Worm (Caenorhabditis elegans): ENCODE results near the gene otub-3.

Gene otub-3

DNA sequence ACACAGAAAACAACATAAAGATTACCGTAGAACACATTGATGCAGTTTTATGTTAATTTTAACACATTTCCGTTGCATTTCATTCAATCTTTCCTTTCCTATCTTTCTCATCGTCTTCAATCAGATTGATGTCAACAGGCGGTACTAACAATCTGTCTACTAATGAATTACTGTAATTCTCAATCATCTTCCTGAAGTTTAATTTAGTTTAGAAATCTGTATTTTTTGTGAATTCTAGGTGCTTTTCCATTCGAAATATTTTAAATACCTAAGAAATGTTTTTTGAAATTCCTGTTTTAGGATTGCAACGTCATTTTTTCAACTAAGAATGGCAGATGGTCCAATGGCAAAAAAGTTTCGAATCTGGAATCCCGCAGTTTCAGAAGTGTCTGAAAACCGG, 4.3 kb upstream of the otub-3 start, which contains the start of gene F21D5.9:
F21D5.9 (plus strand) TSS at position 301 of the 400 bp plus-strand sequence.
- TF ChIP-seq ets-5 (GFP tag; IDR thresholded peaks at IDR 0.05) (no peak), fkh-10 (GFP tag; optimal IDR thresholded peaks at IDR 0.05) (no peak), tlp-1 (tag; optimal IDR thresholded peaks at IDR 0.05) (no peak), nhr-85 (tag) (no peak), lir-3 (tag; optimal IDR thresholded peaks at IDR 0.05; ENCODE audit: poor library complexity) (no peak), rnt-1 (tag; optimal IDR thresholded peaks at IDR 0.05) (no peak), lin-35 (GFP tag; optimal IDR thresholded peaks at IDR 0.05) (no peak), unc-98 (GFP tag; IDR thresholded peaks at IDR 0.05) (no peak), lin-39 (tag; optimal IDR thresholded peaks at IDR 0.05) (no peak), vab-15 (tag; optimal IDR thresholded peaks at IDR 0.05) (no peak), nhr-84 (tag; optimal IDR thresholded peaks at IDR 0.05) (no peak), elt-2 (tag; optimal IDR thresholded peaks at IDR 0.05) (no peak), hpl-2 (GFP tag; optimal IDR thresholded peaks at IDR 0.05) (no peak), nhr-71 (tag; optimal IDR thresholded peaks at IDR 0.05) (no peak), elt-3 (tag; optimal IDR thresholded peaks at IDR 0.05) (no peak), efl-3 (GFP tag; optimal IDR thresholded peaks at IDR 0.05) (no peak), mep-1 (tag; optimal IDR thresholded peaks at IDR 0.05) (no peak)

DNA sequence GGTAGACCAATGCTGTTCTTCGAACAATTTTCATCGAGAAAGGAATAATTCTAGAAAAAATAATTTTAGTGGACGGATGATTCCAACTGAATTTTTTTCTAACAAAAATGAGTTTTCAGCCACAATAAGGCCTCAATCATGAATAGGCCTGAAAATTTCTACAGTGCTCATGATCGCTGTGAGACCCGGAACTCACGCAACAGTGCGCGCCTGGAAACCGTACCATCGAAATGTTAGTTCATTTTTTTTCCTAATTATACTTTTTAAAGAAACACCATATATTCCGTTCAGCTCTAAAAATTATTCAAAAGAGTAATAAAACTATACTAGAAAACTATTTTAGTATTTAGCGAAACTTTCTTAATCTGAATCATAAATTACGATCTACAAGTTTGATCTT, 3.1 kb upstream of the otub-3 start:
- TF ChIP-seq nhr-71 (tag; optimal IDR thresholded peaks at IDR 0.05), result no peak
- TF ChIP-seq ceh-8 (GFP tag; optimal IDR thresholded peaks at IDR 0.05), result no peak
- no peak for TF ChIP-seq efl-1 (optimal IDR thresholded peaks at IDR 0.05)
- TF ChIP-seq efl-1 (GFP tag; optimal IDR thresholded peaks at IDR 0.05 in 1 of 2), result peak in 1 of 2 experiments; percentile 16

- TF ChIP-seq tlp-1 (tag; optimal IDR thresholded peaks at IDR 0.05) (no peak), fos-1 (tag; optimal IDR thresholded peaks at IDR 0.05) (no peak), mef-2 (tag; optimal IDR thresholded peaks at IDR 0.05) (no peak), dpl-1 (GFP tag; optimal IDR thresholded peaks at IDR 0.05) (peak in 1 of 3 experiments; percentile 1), lin-13 (GFP tag; optimal IDR thresholded peaks at IDR 0.05) (no peak), unc-130 (tag; optimal IDR thresholded peaks at IDR 0.05) (no peak), efl-1 (optimal IDR thresholded peaks at IDR 0.05) (peak in 1 of 2 experiments; percentile 23), efl-1 (GFP tag; optimal IDR thresholded peaks at IDR 0.05 in 1 of 2) (no peak), egl-27 (tag; optimal IDR thresholded peaks at IDR 0.05) (no peak), ztf-11 (tag; optimal IDR thresholded peaks at IDR 0.05) (no peak), blmp-1 (tag; optimal IDR thresholded peaks at IDR 0.05) (peak; percentile 75), elt-2 (tag; optimal IDR thresholded peaks at IDR 0.05) (no peak), nhr-237 (tag; optimal IDR thresholded peaks at IDR 0.05) (no peak), nhr-77 (tag; optimal IDR thresholded peaks at IDR 0.05) (no peak), sptf-1 (tag; optimal IDR thresholded peaks at IDR 0.05) (no peak), zag-1 (tag; optimal IDR thresholded peaks at IDR 0.05) (no peak), nhr-20 (tag; optimal IDR thresholded peaks at IDR 0.05) (no peak), rnt-1 (tag; optimal IDR thresholded peaks at IDR 0.05) (no peak), skn-1 (tag; optimal IDR thresholded peaks at IDR 0.05) (no peak), lin-35 (GFP tag; optimal IDR thresholded peaks at IDR 0.05) (peak in 1 of 2 experiments; percentile 57), hpl-2 (GFP tag; optimal IDR thresholded peaks at IDR 0.05) (no peak), nhr-71 (tag; optimal IDR thresholded peaks at IDR 0.05) (no peak), mep-1 (tag; optimal IDR thresholded peaks at IDR 0.05) (no peak), nhr-28 (tag; optimal IDR thresholded peaks at IDR 0.05) (no peak), ceh-88 (GFP tag; IDR thresholded peaks at IDR 0.05) (no peak)
Measured at ce11 chrIV:8725345-8725744, 2.6 kb upstream of the otub-3 start, which contains the start of gene pgm-3. Gene pgm-3 (plus strand): TSS chrIV:8725722.

- no peak for TF ChIP-seq aha-1 (tag; optimal IDR thresholded peaks at IDR 0.05)
- TF ChIP-seq elt-2 (tag; optimal IDR thresholded peaks at IDR 0.05), result peak; percentile 86
- no peak for TF ChIP-seq blmp-1 (tag; optimal IDR thresholded peaks at IDR 0.05)
- TF ChIP-seq lin-35 (GFP tag; optimal IDR thresholded peaks at IDR 0.05), result peak in 1 of 2 experiments; percentile 0
- no peak for TF ChIP-seq ama-1 (optimal IDR thresholded peaks at IDR 0.05)
Measured at ce11 chrIV:8729636-8730035, 1.7 kb downstream of the otub-3 start.

Measured in whole organism, L1 larva.